Worm (Caenorhabditis elegans) whole organism, midembryonic: Measurements from ENCODE around the gene ugt-13.

Source experiments
- med-1 ChIP-seq: sonication (generic microtip); optimal IDR thresholded peaks from 2 replicates; lab custom pipeline; 2017; ENCODE audit warnings: missing genetic modification characterization, mild to moderate bottlenecking, missing compliant biosample characterization, antibody characterized with exemption, missing genetic modification reagents; ENCODE audit not compliant: insufficient read depth
- ref-1 ChIP-seq: fragments of 200-800 bp; sonication (Bioruptor generic); conservative IDR thresholded peaks from 2 replicates; pipeline ENCODE4 v1.3.6; 2022; ENCODE audit warnings: missing genetic modification reagents, missing genetic modification characterization, missing compliant biosample characterization
- tab-1 ChIP-seq: fragments of 200-800 bp; sonication (Bioruptor generic); IDR thresholded peaks from 2 replicates; pipeline ENCODE4 v1.3.6; 2022; ENCODE audit warnings: missing genetic modification characterization, missing compliant biosample characterization

DNA sequence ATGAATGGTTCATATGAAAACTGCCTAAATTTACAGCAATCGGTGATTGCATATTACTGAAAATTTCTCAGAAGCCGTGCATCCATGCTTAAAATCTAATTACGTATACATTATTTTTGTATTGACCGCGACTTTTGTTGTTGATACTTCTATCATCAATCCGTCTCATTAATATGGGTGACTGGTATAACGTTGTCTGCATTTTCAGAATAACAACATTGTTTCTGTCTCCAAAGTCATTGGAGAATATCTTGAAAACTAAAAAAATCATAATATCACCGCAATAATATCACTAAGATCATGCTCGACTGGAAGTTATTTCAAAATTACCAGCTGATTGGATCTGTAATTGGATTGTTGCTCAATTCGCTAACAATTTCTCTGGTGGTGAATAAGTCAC is 42.8 kb downstream of the ugt-13 start, which contains the start of gene str-207:
- TF ChIP-seq med-1 (GFP tag; lab: Kevin White, UChicago): no peak
- TF ChIP-seq tab-1 (GFP tag; lab: Robert Waterston, UW): no peak
- TF ChIP-seq ref-1: no peak
